Worm (Caenorhabditis elegans): ENCODE data around the gene Y73F4A.2.

ce11 chrIV:8994487-8994886 is 48.7 kb downstream of the Y73F4A.2 start:
- TF ChIP-seq zag-1 (tag; optimal IDR thresholded peaks at IDR 0.05), result no peak
- no peak for TF ChIP-seq unc-39 (tag; optimal IDR thresholded peaks at IDR 0.05)
- no peak for TF ChIP-seq ama-1 (optimal IDR thresholded peaks at IDR 0.05)
- TF ChIP-seq nhr-12 (tag; optimal IDR thresholded peaks at IDR 0.05), result no peak
- TF ChIP-seq tbx-2 (tag; optimal IDR thresholded peaks at IDR 0.05), result no peak
- no peak for TF ChIP-seq ceh-9 (tag; optimal IDR thresholded peaks at IDR 0.05)

Data from whole organism, L3 larva.